Worm (Caenorhabditis elegans): ENCODE results near the gene bigr-1.
A peak's percentile ranks its signal among the peaks of the same experiment; 100 is the strongest.

Gene bigr-1

ce11 chrII:11181250-11181704 is at the start of gene bigr-1:
Gene bigr-1 (plus strand): TSS chrII:11181654.
- TF ChIP-seq hlh-15 (tag; optimal IDR thresholded peaks at IDR 0.05) (no peak), ceh-24 (tag; optimal IDR thresholded peaks at IDR 0.05) (no peak), pag-3 (tag; optimal IDR thresholded peaks at IDR 0.05; ENCODE audit: borderline replicate concordance) (no peak), Y22D7AL.16 (tag; optimal IDR thresholded peaks at IDR 0.05) (no peak)

ce11 chrII:11132542-11132941 is 48.9 kb upstream of the bigr-1 start, which contains the start of gene F40F8.11:
Gene F40F8.11 (minus strand): TSS chrII:11132590.
- TF ChIP-seq unc-3 (GFP tag; conservative IDR thresholded peaks at IDR 0.05) = no peak
- no peak for TF ChIP-seq unc-3 (tag; optimal IDR thresholded peaks at IDR 0.05)
- TF ChIP-seq lim-6 (tag; optimal IDR thresholded peaks at IDR 0.05) = no peak
- no peak for TF ChIP-seq che-1 (tag; optimal IDR thresholded peaks at IDR 0.05)
- TF ChIP-seq unc-42 (tag; optimal IDR thresholded peaks at IDR 0.05) = peak; percentile 4
- no peak for TF ChIP-seq Y22D7AL.16 (tag; optimal IDR thresholded peaks at IDR 0.05)

DNA sequence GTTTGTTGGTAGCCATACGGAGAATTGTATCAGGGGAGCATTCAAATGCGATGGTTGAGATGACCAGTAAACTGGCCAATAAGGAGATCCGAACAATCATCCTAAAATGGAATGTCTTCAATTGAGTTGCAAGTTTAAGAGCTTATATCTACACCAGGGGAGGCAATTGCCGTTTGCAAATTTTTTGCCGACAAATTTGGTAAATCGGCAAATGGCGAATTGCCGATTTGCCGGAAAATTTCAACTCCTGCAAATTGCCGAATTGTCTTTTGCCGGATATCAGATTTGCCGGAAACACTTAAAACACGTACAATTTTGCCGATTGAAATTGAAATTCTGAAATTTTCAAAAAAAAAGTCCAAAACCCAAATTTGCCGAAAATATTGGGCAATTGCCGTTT is 46.6 kb upstream of the bigr-1 start, which contains the start of gene F40F8.5:
TSS of gene F40F8.5 (minus strand) at position 101 of the 400 bp plus-strand sequence.
- TF ChIP-seq dmd-4 (tag; optimal IDR thresholded peaks at IDR 0.05; ENCODE audit: borderline replicate concordance) = no peak
- no peak for TF ChIP-seq hlh-15 (tag; optimal IDR thresholded peaks at IDR 0.05)
- no peak for TF ChIP-seq nhr-11 (tag; optimal IDR thresholded peaks at IDR 0.05)
- TF ChIP-seq ceh-48 (tag; optimal IDR thresholded peaks at IDR 0.05) = no peak
- TF ChIP-seq hlh-6 (tag; optimal IDR thresholded peaks at IDR 0.05) = no peak
- no peak for TF ChIP-seq unc-42 (tag; optimal IDR thresholded peaks at IDR 0.05)
- no peak for TF ChIP-seq ref-2 (tag; optimal IDR thresholded peaks at IDR 0.05)
- no peak for TF ChIP-seq K02D7.2 (tag; optimal IDR thresholded peaks at IDR 0.05)
- TF ChIP-seq mec-3 (tag; optimal IDR thresholded peaks at IDR 0.05; ENCODE audit: borderline replicate concordance) = no peak
- TF ChIP-seq elt-4 (tag; optimal IDR thresholded peaks at IDR 0.05) = no peak
- TF ChIP-seq pros-1 (tag; optimal IDR thresholded peaks at IDR 0.05) = no peak
- no peak for TF ChIP-seq sdc-2 (tag; optimal IDR thresholded peaks at IDR 0.05)
- TF ChIP-seq pag-3 (tag; optimal IDR thresholded peaks at IDR 0.05; ENCODE audit: borderline replicate concordance) = no peak
- no peak for TF ChIP-seq ceh-14 (tag; optimal IDR thresholded peaks at IDR 0.05)
- no peak for TF ChIP-seq T23F11.4 (GFP tag; optimal IDR thresholded peaks at IDR 0.05)
- no peak for TF ChIP-seq K09A11.1 (tag; optimal IDR thresholded peaks at IDR 0.05; ENCODE audit: insufficient read depth)
- TF ChIP-seq C38D4.7 (GFP tag; optimal IDR thresholded peaks at IDR 0.05) = no peak
- TF ChIP-seq nhr-232 (tag; optimal IDR thresholded peaks at IDR 0.05) = no peak

DNA sequence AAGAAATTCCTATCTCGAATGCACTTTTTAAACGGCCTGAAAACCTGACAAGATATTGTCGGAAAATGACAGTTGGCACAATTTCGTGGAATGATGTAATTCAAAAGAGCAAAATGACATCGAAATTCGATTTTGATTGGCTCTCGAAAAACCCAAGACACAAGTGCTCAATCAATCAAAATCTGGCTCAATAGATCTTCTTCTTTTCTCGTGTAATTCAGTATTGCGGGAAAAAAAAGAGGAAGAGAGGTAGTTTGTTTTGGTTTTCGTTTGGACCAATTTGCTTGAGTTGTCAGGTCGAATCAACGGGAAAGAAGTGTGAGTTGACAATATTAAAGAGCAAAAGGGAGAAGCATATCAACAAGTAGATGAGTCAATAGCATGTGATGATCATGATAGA is 45.7 kb upstream of the bigr-1 start:
- TF ChIP-seq unc-55 (GFP tag; optimal IDR thresholded peaks at IDR 0.05) (peak; percentile 76), odd-2 (tag; optimal IDR thresholded peaks at IDR 0.05) (no peak), K09A11.1 (tag; optimal IDR thresholded peaks at IDR 0.05; ENCODE audit: insufficient read depth) (no peak)

- TF ChIP-seq gmeb-2 (tag; optimal IDR thresholded peaks at IDR 0.05) = no peak
- TF ChIP-seq ets-4 (tag; optimal IDR thresholded peaks at IDR 0.05) = no peak
- no peak for TF ChIP-seq odd-2 (tag; optimal IDR thresholded peaks at IDR 0.05)
- no peak for TF ChIP-seq dve-1 (tag; optimal IDR thresholded peaks at IDR 0.05)
- no peak for TF ChIP-seq Y22D7AL.16 (tag; optimal IDR thresholded peaks at IDR 0.05)
- no peak for TF ChIP-seq unc-42 (tag; optimal IDR thresholded peaks at IDR 0.05)
- TF ChIP-seq lin-11 (tag; optimal IDR thresholded peaks at IDR 0.05) = no peak
- TF ChIP-seq npax-4 (tag; optimal IDR thresholded peaks at IDR 0.05) = no peak
- TF ChIP-seq sox-4 (tag; optimal IDR thresholded peaks at IDR 0.05) = no peak
- TF ChIP-seq ceh-48 (tag; optimal IDR thresholded peaks at IDR 0.05) = no peak
- no peak for TF ChIP-seq ceh-14 (tag; optimal IDR thresholded peaks at IDR 0.05)
- no peak for TF ChIP-seq F13H6.1 (tag; optimal IDR thresholded peaks at IDR 0.05)
- no peak for TF ChIP-seq pqm-1 (tag; optimal IDR thresholded peaks at IDR 0.05)
- no peak for TF ChIP-seq ceh-6 (GFP tag; optimal IDR thresholded peaks at IDR 0.05)
- TF ChIP-seq mec-3 (tag; optimal IDR thresholded peaks at IDR 0.05; ENCODE audit: borderline replicate concordance) = no peak
- no peak for TF ChIP-seq pros-1 (tag; optimal IDR thresholded peaks at IDR 0.05)
These were observed 41.3 kb upstream of the bigr-1 start, which contains the start of gene F40F8.4 for ce11 chrII:11140140-11140539. Gene F40F8.4 (minus strand): TSS chrII:11140240.
